Worm (Caenorhabditis elegans) whole organism, L4/young adult: ENCODE measurements around the gene csn-6.

Experiments
- W03F9.2 ChIP-seq: fragments of 150-350 bp; optimal IDR thresholded peaks from 2 replicates; lab custom pipeline; 2014; ENCODE audit warnings: missing biosample characterization, missing genetic modification characterization
- dao-5 ChIP-seq: sonication (generic microtip); optimal IDR thresholded peaks from 2 replicates; lab custom pipeline; 2016; ENCODE audit warnings: missing genotype, missing genetic modification characterization, moderate library complexity, missing compliant biosample characterization
- him-1 ChIP-seq: sonication (generic microtip); optimal IDR thresholded peaks from 2 replicates; lab custom pipeline; 2016; ENCODE audit warnings: missing genotype, missing genetic modification reagents, missing genetic modification characterization, missing compliant biosample characterization

Gene csn-6

DNA sequence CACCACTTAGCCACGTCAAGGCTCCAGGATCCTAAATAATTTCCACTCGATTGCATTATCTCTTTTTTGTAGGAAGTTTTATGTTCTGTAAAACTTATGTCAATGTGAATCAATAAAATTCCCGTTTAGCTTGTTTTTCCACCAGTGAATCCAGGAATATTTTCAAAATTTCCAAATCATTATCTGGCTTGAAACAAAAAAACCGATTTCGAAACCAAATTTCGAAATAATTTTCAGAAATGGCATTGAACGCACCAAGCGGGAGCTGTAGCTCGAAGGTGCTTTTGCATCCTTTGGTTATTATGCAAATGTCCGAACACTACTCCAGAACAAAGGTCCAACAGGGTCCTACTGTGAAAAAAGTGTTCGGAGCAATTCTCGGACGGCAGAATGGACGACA, at the start of gene csn-6:
Gene csn-6 (plus strand): TSS at position 234 of the 400 bp plus-strand sequence.
- no peak for TF ChIP-seq W03F9.2 (tag; lab: Kevin White, UChicago)
- no peak for TF ChIP-seq dao-5 (tag; lab: Kevin White, UChicago)
- TF ChIP-seq him-1 (tag; lab: Kevin White, UChicago) = no peak

DNA sequence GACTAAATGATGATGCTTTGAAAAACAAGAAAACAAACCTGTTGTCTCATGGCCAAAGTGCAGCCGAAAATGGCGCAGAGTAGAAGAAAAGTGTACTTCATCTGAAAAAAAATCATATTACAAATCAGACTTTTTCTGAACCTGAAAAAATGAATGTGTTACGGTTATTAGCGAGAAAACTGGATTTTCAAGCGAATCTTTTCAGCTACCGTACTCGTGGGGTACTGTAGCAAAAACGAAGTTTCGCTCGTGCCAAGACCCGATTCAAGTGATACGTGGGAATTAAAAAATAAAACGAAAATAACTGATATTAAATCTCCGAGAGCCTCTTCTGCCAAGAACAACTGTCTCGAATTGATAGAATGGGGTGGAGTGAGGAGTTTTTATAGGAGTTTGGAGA, 48.4 kb upstream of the csn-6 start, which contains the start of gene ttr-51:
Gene ttr-51 (minus strand): TSS at position 101 of the 400 bp plus-strand sequence.
- no peak for TF ChIP-seq him-1 (tag; lab: Kevin White, UChicago)
- TF ChIP-seq W03F9.2 (tag; lab: Kevin White, UChicago) = no peak

DNA sequence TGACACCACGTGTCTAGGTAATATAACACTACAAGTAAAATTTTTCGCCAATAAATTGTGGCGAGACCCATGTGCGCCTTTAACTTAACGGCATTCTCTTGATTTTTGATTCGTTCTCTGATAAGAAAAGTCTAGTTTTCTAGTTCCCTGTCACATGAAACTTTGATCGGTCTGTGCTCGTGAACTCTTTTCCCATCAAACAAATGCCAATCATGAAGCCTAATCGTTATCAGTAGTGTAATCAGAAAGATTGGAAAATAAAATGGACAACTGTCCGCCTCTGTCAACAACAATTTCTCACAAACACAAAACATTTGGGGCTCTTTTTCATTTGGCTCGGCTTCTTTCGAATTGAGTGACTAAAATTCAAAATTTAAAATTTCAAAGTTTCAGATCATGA, 46.8 kb upstream of the csn-6 start, which contains the start of gene ttr-45:
Gene ttr-45 (plus strand): TSS at position 385 of the 400 bp plus-strand sequence.
- TF ChIP-seq him-1 (tag; lab: Kevin White, UChicago) (no peak), dao-5 (tag; lab: Kevin White, UChicago) (no peak), W03F9.2 (tag; lab: Kevin White, UChicago) (no peak)

DNA sequence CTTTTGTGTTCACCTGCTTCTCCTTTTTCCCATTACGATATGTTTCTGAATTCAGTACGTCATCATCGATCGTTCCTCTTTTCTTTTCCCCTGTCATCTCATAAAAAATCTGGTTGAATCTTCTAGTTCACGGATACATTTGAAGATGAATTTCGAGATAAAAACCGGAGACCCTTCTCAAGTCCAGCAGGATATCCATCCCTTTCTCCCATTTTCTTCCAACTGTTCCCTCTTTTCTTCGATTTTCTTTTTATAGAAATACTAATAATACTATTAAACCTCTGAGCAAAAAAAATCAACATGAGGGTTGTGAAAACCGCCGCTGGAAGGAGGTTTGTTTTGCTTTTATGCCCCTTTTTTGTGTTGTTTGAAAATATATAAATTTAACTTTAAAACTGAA, 44.7 kb upstream of the csn-6 start, which contains the start of gene bus-12:
Gene bus-12 (plus strand): TSS at position 301 of the 400 bp plus-strand sequence.
- no peak for TF ChIP-seq W03F9.2 (tag; lab: Kevin White, UChicago)
- TF ChIP-seq him-1 (tag; lab: Kevin White, UChicago) = no peak
- TF ChIP-seq dao-5 (tag; lab: Kevin White, UChicago) = no peak

DNA sequence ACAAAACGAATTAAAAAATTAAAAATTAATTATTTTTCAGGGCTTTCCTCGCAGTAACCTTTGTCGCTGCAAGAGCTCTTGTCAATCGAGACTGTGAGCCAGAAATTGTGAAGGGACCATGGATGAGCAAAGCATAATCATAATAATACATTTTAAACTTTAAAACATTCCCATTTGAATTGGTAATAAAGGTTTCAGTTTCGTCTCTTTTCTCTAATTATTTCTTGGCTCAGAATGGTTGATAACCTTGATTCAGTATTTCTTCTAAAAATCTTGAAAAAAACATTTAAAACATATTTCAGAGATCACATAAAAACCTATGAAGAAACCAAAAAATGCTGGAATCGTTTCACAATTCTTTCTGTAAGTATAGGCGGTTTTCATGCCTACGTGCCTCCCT, 41.8 kb upstream of the csn-6 start, which contains the start of gene JC8.16:
Gene JC8.16 (plus strand): TSS at position 301 of the 400 bp plus-strand sequence.
- no peak for TF ChIP-seq W03F9.2 (tag; lab: Kevin White, UChicago)
- TF ChIP-seq dao-5 (tag; lab: Kevin White, UChicago) = no peak
- no peak for TF ChIP-seq him-1 (tag; lab: Kevin White, UChicago)

DNA sequence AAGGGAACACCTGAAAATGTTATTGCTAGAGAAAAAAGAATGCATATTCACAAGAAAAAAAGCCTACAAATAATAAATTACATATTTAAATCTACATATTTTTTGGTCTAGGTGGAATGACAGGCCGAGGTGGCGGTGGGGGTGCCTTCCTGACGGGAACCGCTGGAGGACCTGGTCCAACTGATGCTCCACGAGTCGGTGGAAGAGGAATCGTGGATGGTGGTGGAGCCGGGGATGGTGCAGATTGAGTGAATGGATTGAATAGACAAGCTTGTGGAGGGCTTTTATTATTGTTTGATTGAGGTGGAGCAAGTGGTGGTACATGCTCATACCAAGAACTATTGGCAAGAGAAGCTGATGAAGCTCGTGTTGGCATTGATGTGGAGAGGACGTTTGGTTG, 38.8 kb upstream of the csn-6 start:
- no peak for TF ChIP-seq W03F9.2 (tag; lab: Kevin White, UChicago)
- TF ChIP-seq him-1 (tag; lab: Kevin White, UChicago) = no peak
- no peak for TF ChIP-seq dao-5 (tag; lab: Kevin White, UChicago)

DNA sequence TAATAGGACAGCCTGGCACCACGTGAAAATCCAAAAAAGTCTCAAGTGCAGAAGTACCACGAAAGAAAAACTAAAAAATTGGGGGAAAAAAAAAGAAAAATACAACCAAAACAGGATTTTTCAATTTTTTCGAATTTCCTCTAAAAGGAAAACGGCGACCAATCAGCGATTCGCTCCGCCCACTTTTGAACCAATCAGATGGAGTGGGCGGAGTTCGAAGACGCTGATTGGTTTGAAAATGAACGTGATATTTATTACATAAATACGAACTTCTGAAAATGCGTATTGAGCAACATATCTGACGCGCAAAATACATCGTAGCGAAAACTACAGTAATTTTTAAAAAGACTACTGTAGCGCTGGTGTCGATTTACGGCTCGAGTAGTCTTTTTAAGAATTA, 32.2 kb upstream of the csn-6 start:
- TF ChIP-seq him-1 (tag; lab: Kevin White, UChicago) (no peak), W03F9.2 (tag; lab: Kevin White, UChicago) (no peak), dao-5 (tag; lab: Kevin White, UChicago) (no peak)

DNA sequence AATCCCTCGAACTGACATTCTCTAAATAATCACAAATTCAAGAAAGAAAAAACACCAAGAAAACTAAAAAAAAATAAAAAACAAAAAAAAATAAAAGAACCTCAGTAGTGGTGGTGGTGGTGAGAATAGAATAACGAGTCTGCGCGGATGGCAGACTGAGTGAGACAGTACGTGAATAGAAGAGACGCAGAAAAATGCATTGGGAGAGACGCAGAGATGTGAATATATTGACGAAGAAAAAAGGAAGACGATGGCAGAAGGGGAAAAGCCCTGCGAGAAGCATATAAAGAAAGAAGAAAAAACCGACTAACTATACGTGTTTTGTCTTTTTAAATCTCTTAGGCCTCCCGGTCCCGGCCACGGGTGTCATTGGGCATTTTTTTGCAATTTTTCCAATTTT, 28.1 kb upstream of the csn-6 start, which contains the start of gene unc-26:
Gene unc-26 (minus strand): TSS at position 23 of the 400 bp plus-strand sequence.
- TF ChIP-seq W03F9.2 (tag; lab: Kevin White, UChicago) (no peak), dao-5 (tag; lab: Kevin White, UChicago) (no peak), him-1 (tag; lab: Kevin White, UChicago) (no peak)

DNA sequence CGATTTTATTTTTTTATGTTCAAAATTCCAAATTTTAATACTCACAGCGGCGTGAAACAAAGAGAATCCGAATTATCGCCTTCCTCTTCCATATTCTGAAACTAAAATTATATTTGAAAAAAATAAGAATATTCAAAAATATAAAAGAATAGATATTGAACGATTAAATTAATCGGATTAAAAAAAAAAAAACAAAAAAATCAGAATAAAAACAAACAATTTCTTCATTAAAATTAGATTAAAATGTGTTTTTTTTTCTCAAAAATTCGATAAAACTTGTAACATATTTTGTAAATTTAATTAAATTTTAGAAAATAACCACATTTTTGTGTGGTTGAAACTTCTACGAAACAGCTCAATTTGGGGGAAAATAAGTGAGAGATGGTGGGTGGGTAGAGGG, 17.8 kb upstream of the csn-6 start, which contains the start of gene cpsf-3:
Gene cpsf-3 (minus strand): TSS at position 101 of the 400 bp plus-strand sequence.
- TF ChIP-seq dao-5 (tag; lab: Kevin White, UChicago) = no peak
- TF ChIP-seq him-1 (tag; lab: Kevin White, UChicago) = no peak
- no peak for TF ChIP-seq W03F9.2 (tag; lab: Kevin White, UChicago)

DNA sequence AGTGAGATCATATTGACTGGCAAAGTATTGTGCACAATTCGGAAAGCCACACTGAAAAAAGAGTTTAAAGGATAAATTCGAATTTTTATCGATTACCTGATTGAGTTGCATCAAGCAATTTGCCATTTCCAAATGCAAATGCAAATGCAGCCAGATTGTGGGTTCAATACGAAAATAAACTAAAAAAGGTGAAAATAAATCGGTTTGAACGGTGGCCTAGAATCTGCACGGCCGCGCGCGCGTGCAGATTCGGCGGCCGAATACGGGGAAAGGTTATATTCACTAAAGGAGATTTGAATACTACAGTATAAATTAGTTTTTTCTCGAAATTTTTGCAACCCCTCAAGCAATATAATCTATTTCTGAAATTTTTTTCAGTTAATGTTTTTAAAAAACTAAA, 11.3 kb upstream of the csn-6 start, which contains the start of gene Y67H2A.10:
Gene Y67H2A.10 (minus strand): TSS at position 184 of the 400 bp plus-strand sequence.
- TF ChIP-seq dao-5 (tag; lab: Kevin White, UChicago) (no peak), W03F9.2 (tag; lab: Kevin White, UChicago) (no peak), him-1 (tag; lab: Kevin White, UChicago) (no peak)

DNA sequence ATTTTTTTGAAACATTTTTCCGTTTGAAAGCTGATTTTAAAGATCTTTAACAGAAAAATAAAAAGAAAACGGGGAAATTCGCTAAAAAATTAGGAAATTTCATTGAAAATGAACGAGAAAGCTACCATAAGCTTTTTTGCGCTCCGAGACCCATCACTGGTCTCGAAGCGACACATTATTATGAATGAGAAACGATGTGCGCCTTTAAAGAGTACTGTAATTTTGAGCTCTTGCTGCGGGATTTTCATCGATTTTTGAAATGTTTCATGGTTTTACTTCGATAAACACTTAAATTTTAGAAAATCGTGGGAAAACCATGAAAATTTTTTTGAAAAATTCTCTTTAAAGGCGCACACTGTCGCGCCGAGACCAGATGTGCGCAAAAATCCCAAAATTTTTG, 10.4 kb upstream of the csn-6 start:
- TF ChIP-seq him-1 (tag; lab: Kevin White, UChicago) = no peak
- TF ChIP-seq dao-5 (tag; lab: Kevin White, UChicago) = no peak
- no peak for TF ChIP-seq W03F9.2 (tag; lab: Kevin White, UChicago)

DNA sequence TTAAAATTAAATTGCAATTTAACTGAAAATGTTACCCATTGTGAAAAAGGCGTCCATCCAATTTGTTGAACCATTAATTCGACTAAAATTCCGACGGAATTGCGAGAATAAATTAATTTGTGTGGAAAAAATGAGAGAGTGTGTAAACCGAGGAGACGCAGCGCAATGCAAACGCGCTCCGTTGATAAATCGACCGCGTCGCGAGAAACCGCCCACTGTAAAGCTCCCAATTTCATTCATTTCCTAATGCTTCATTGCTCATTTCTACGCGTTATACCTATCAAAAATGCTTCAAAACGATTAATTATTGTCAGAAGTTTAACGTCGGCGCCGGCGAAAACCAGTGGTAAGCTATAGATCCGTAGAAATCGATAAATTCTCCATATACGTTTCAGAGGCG, 2.9 kb upstream of the csn-6 start, which contains the start of the genes Y67H2A.2 and micu-1:
Gene Y67H2A.2 (minus strand): TSS at position 74 of the 400 bp plus-strand sequence.
Gene micu-1 (plus strand): TSS at position 181 of the 400 bp plus-strand sequence.
- TF ChIP-seq W03F9.2 (tag; lab: Kevin White, UChicago) (peak; percentile 21), dao-5 (tag; lab: Kevin White, UChicago) (no peak)

DNA sequence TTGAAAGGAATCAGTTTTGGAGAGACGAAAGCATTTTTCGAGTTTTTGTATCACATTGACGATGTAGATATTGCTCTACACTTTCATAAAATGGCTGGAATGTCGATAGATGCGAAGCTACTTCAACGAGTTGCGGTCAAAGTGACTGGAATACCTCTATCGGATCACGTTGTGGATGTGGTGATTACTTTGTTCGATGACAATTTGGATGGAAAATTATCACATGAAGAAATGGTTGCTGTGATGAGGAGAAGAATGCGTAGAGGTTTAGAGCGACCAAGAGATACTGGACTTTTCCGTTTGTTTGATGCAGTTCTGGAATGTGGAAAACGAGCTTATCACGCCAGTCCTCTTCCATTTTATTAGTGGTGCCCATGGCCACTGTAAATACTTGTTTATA, 976 bp upstream of the csn-6 start:
- TF ChIP-seq W03F9.2 (tag; lab: Kevin White, UChicago) (no peak), him-1 (tag; lab: Kevin White, UChicago) (no peak), dao-5 (tag; lab: Kevin White, UChicago) (no peak)

DNA sequence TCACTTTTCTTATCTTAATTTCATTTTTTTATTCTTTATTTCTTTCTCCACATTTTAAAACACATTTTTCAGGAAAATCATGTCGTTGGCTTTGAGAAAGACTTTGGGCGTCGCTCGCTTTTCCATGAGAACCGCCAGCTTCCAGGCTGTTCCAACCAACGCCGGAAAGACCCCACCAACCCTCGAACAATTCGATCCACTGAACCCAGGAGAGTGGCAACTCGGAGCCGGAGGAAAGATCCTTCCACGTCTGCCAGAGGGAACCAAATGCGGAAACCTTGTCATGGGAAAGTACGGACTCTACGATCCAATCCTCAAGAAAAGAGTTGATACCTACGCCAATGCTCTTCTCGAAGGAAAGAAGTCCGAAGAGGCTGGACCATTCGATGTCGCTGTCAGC, 515 bp upstream of the csn-6 start, which contains the start of gene kdp-1:
Gene kdp-1 (plus strand): TSS at position 80 of the 400 bp plus-strand sequence.
- TF ChIP-seq W03F9.2 (tag; lab: Kevin White, UChicago) (no peak), dao-5 (tag; lab: Kevin White, UChicago) (no peak), him-1 (tag; lab: Kevin White, UChicago) (no peak)
